Fruit fly (Drosophila melanogaster) whole organism, embryonic: ENCODE results near the gene SclB.

Experiments
- Adf1 ChIP-seq: fragments of 200-800 bp; sonication (Bioruptor generic); IDR thresholded peaks from 2 replicates; pipeline ENCODE4 v1.3.6; 2022; ENCODE audit warnings: missing biosample characterization, missing genetic modification characterization
- Atf6 ChIP-seq: fragments of 200-800 bp; sonication (Bioruptor generic); IDR thresholded peaks from 2 replicates; pipeline ENCODE4 v1.3.6; 2022; ENCODE audit warnings: missing biosample characterization, missing genetic modification characterization
- BEAF-32 ChIP-seq: fragments of 200-800 bp; sonication (Bioruptor generic); optimal IDR thresholded peaks from 3 replicates; lab custom pipeline; 2017; ENCODE audit warnings: missing biosample characterization, missing genetic modification characterization, mild to moderate bottlenecking, moderate library complexity, missing genetic modification reagents
- CG10147 ChIP-seq: fragments of 200-800 bp; sonication (Bioruptor generic); optimal IDR thresholded peaks from 2 replicates; lab custom pipeline; 2019; ENCODE audit warnings: missing biosample characterization, mild to moderate bottlenecking, missing genetic modification characterization, moderate library complexity
- CG10959 ChIP-seq: fragments of 200-800 bp; sonication (Bioruptor generic); IDR thresholded peaks from 2 replicates; pipeline ENCODE4 v1.3.6; 2022; ENCODE audit warnings: missing biosample characterization, missing genetic modification characterization
- CG17361 ChIP-seq: fragments of 200-800 bp; sonication (Bioruptor generic); IDR thresholded peaks from 3 replicates; pipeline ENCODE4 v1.3.6; 2022; ENCODE audit warnings: missing biosample characterization, missing genetic modification characterization
- CG30431 ChIP-seq: fragments of 200-800 bp; sonication (Bioruptor generic); optimal IDR thresholded peaks from 2 replicates; lab custom pipeline; 2017; ENCODE audit warnings: missing biosample characterization, missing genetic modification characterization
- CG32767 ChIP-seq: fragments of 200-800 bp; sonication (Bioruptor generic); IDR thresholded peaks from 2 replicates; pipeline ENCODE4 v1.3.6; 2022; ENCODE audit warnings: missing biosample characterization, missing genetic modification characterization
- CG32772 ChIP-seq: fragments of 200-800 bp; sonication (Bioruptor generic); IDR thresholded peaks from 2 replicates; pipeline ENCODE4 v1.3.6; 2022; ENCODE audit warnings: missing biosample characterization, missing genetic modification characterization
- CG33557 ChIP-seq: fragments of 200-800 bp; sonication (Bioruptor generic); optimal IDR thresholded peaks from 2 replicates; lab custom pipeline; 2019; ENCODE audit warnings: missing biosample characterization, mild to moderate bottlenecking, missing genetic modification characterization, moderate library complexity
- CG34376 ChIP-seq: fragments of 200-800 bp; sonication (Bioruptor generic); optimal IDR thresholded peaks from 2 replicates; lab custom pipeline; 2018; ENCODE audit warnings: missing biosample characterization, mild to moderate bottlenecking, missing genetic modification characterization
- CG43689 ChIP-seq: fragments of 200-800 bp; sonication (Bioruptor generic); IDR thresholded peaks from 2 replicates; pipeline ENCODE4 v1.3.6; 2022; ENCODE audit warnings: missing biosample characterization, missing genetic modification characterization
- CG7963 ChIP-seq: fragments of 200-800 bp; sonication (Bioruptor generic); IDR thresholded peaks from 3 replicates; pipeline ENCODE4 v1.3.6; 2022; ENCODE audit warnings: missing biosample characterization, missing genetic modification characterization; ENCODE audit not compliant: partially characterized antibody
- CG8290 ChIP-seq, 3 experiments: fragments of 200-800 bp; sonication (Bioruptor generic); optimal IDR thresholded peaks; 2 replicates each; lab custom pipeline; 2016 to 2019; ENCODE audit warnings: missing biosample characterization in 3 of 3, missing genetic modification characterization in 3 of 3, mild to moderate bottlenecking in 2 of 3, moderate library complexity in 1 of 3
- CG8924 ChIP-seq: fragments of 200-800 bp; optimal IDR thresholded peaks from 3 replicates; lab custom pipeline; 2019; ENCODE audit warnings: missing biosample characterization, mild to moderate bottlenecking, missing genetic modification characterization, moderate library complexity
- CG9609 ChIP-seq: fragments of 200-800 bp; sonication (Bioruptor generic); optimal IDR thresholded peaks from 3 replicates; lab custom pipeline; 2016; ENCODE audit warnings: missing biosample characterization, missing genetic modification characterization
- CkIIα-i1 ChIP-seq: fragments of 200-800 bp; sonication (Bioruptor generic); IDR thresholded peaks from 2 replicates; pipeline ENCODE4 v1.3.6; 2022; ENCODE audit warnings: missing biosample characterization, missing genetic modification characterization
- D19A ChIP-seq: fragments of 200-800 bp; optimal IDR thresholded peaks from 3 replicates; lab custom pipeline; 2019; ENCODE audit warnings: missing biosample characterization, mild to moderate bottlenecking, missing genetic modification characterization, moderate library complexity
- Fer1 ChIP-seq: fragments of 200-800 bp; sonication (Bioruptor generic); optimal IDR thresholded peaks from 2 replicates; lab custom pipeline; 2017; ENCODE audit warnings: missing biosample characterization, mild to moderate bottlenecking, missing genetic modification characterization
- Hr51 ChIP-seq, 2 experiments: fragments of 200-800 bp; sonication (Bioruptor generic); optimal IDR thresholded peaks; 2 replicates in 1 of 2; 3 replicates in 1 of 2; lab custom pipeline; 2016 to 2018; ENCODE audit warnings: missing biosample characterization in 2 of 2, missing genetic modification characterization in 2 of 2, mild to moderate bottlenecking in 1 of 2, moderate library complexity in 1 of 2
- Meics ChIP-seq: fragments of 200-800 bp; sonication (Bioruptor generic); optimal IDR thresholded peaks from 2 replicates; lab custom pipeline; 2017; ENCODE audit warnings: missing biosample characterization, mild to moderate bottlenecking, missing genetic modification characterization
- Opbp ChIP-seq: fragments of 200-800 bp; sonication (Bioruptor generic); IDR thresholded peaks from 3 replicates; pipeline ENCODE4 v1.3.6; 2022; ENCODE audit warnings: missing biosample characterization, missing genetic modification characterization; ENCODE audit not compliant: partially characterized antibody
- Rx ChIP-seq: fragments of 200-800 bp; sonication (Bioruptor generic); IDR thresholded peaks from 2 replicates; pipeline ENCODE4 v1.3.6; 2022; ENCODE audit warnings: missing biosample characterization, missing genetic modification characterization
- Six4 ChIP-seq: fragments of 200-800 bp; sonication (Bioruptor generic); optimal IDR thresholded peaks from 2 replicates; lab custom pipeline; 2016; ENCODE audit warnings: missing biosample characterization, missing genetic modification characterization
- Sox100B ChIP-seq: fragments of 200-800 bp; sonication (Bioruptor generic); optimal IDR thresholded peaks from 3 replicates; lab custom pipeline; 2018; ENCODE audit warnings: missing biosample characterization, mild to moderate bottlenecking, missing genetic modification characterization
- Ssrp ChIP-seq: fragments of 200-800 bp; sonication (Bioruptor generic); optimal IDR thresholded peaks from 2 replicates; lab custom pipeline; 2018; ENCODE audit warnings: missing biosample characterization, mild to moderate bottlenecking, missing genetic modification characterization, moderate library complexity
- Usf ChIP-seq: fragments of 200-800 bp; sonication (Bioruptor generic); optimal IDR thresholded peaks from 2 replicates; lab custom pipeline; 2017; ENCODE audit warnings: missing genotype, missing biosample characterization, missing genetic modification characterization
- cato ChIP-seq: fragments of 200-800 bp; sonication (Bioruptor generic); optimal IDR thresholded peaks from 2 replicates; lab custom pipeline; 2016; ENCODE audit warnings: missing biosample characterization, missing genetic modification characterization, borderline replicate concordance
- chm ChIP-seq: fragments of 200-800 bp; sonication (Bioruptor generic); IDR thresholded peaks from 2 replicates; pipeline ENCODE4 v1.3.6; 2022; ENCODE audit warnings: missing biosample characterization, missing genetic modification characterization
- corto ChIP-seq: fragments of 200-800 bp; sonication (Bioruptor generic); optimal IDR thresholded peaks from 2 replicates; lab custom pipeline; 2016; ENCODE audit warnings: missing biosample characterization, mild to moderate bottlenecking, missing genetic modification characterization, moderate library complexity
- crol ChIP-seq: fragments of 200-800 bp; sonication (Bioruptor generic); IDR thresholded peaks from 2 replicates; pipeline ENCODE4 v1.3.6; 2022; ENCODE audit warnings: missing biosample characterization, missing genetic modification characterization
- disco-r ChIP-seq: fragments of 200-800 bp; sonication (Bioruptor generic); optimal IDR thresholded peaks from 2 replicates; lab custom pipeline; 2016; ENCODE audit warnings: missing biosample characterization, missing genetic modification characterization
- eyg ChIP-seq: fragments of 200-800 bp; sonication (Bioruptor generic); optimal IDR thresholded peaks from 3 replicates; lab custom pipeline; 2016; ENCODE audit warnings: missing biosample characterization, missing genetic modification characterization
- ind ChIP-seq: fragments of 200-800 bp; sonication (Bioruptor generic); optimal IDR thresholded peaks from 3 replicates; lab custom pipeline; 2016; ENCODE audit warnings: missing biosample characterization, missing genetic modification characterization
- jigr1 ChIP-seq: fragments of 200-800 bp; sonication (Bioruptor generic); IDR thresholded peaks from 3 replicates; pipeline ENCODE4 v1.3.6; 2022; ENCODE audit warnings: missing biosample characterization, missing genetic modification characterization
- kah ChIP-seq: fragments of 200-800 bp; sonication (Bioruptor generic); optimal IDR thresholded peaks from 2 replicates; lab custom pipeline; 2018; ENCODE audit warnings: missing biosample characterization, mild to moderate bottlenecking, missing genetic modification characterization
- mirr ChIP-seq: fragments of 200-800 bp; sonication (Bioruptor generic); optimal IDR thresholded peaks from 3 replicates; lab custom pipeline; 2018; ENCODE audit warnings: missing biosample characterization, mild to moderate bottlenecking, missing genetic modification characterization
- oc ChIP-seq: fragments of 200-800 bp; sonication (Bioruptor generic); optimal IDR thresholded peaks from 2 replicates; lab custom pipeline; 2018; ENCODE audit warnings: missing biosample characterization, mild to moderate bottlenecking, missing genetic modification characterization, moderate library complexity
- odd ChIP-seq: fragments of 200-800 bp; sonication (Bioruptor generic); optimal IDR thresholded peaks from 2 replicates; lab custom pipeline; 2017; ENCODE audit warnings: missing biosample characterization, mild to moderate bottlenecking, missing genetic modification characterization
- onecut ChIP-seq: fragments of 200-800 bp; sonication (Bioruptor generic); IDR thresholded peaks from 2 replicates; pipeline ENCODE4 v1.3.6; 2022; ENCODE audit warnings: missing biosample characterization, missing genetic modification characterization
- pita ChIP-seq: fragments of 200-800 bp; sonication (Bioruptor generic); optimal IDR thresholded peaks from 2 replicates; lab custom pipeline; 2017; ENCODE audit warnings: missing biosample characterization, mild to moderate bottlenecking, missing genetic modification characterization
- pnt ChIP-seq: fragments of 200-800 bp; sonication (Bioruptor generic); optimal IDR thresholded peaks from 3 replicates; lab custom pipeline; 2016; ENCODE audit warnings: missing biosample characterization, missing genetic modification characterization
- pros ChIP-seq: fragments of 200-800 bp; sonication (Bioruptor generic); optimal IDR thresholded peaks from 3 replicates; lab custom pipeline; 2019; ENCODE audit warnings: missing biosample characterization, mild to moderate bottlenecking, missing genetic modification characterization, moderate library complexity
- rib ChIP-seq: fragments of 200-800 bp; sonication (Bioruptor generic); IDR thresholded peaks from 2 replicates; pipeline ENCODE4 v1.3.6; 2022; ENCODE audit warnings: missing biosample characterization, missing genetic modification characterization
- schlank ChIP-seq: fragments of 200-800 bp; sonication (Bioruptor generic); optimal IDR thresholded peaks from 2 replicates; lab custom pipeline; 2018; ENCODE audit warnings: missing biosample characterization, mild to moderate bottlenecking, missing genetic modification characterization
- shn ChIP-seq: fragments of 200-800 bp; sonication (Bioruptor generic); optimal IDR thresholded peaks from 3 replicates; lab custom pipeline; 2016; ENCODE audit warnings: missing biosample characterization, missing genetic modification characterization
- so ChIP-seq: fragments of 200-800 bp; sonication (Bioruptor generic); IDR thresholded peaks from 3 replicates; pipeline ENCODE4 v1.3.6; 2022; ENCODE audit warnings: missing biosample characterization, missing genetic modification characterization
- toy ChIP-seq: fragments of 200-800 bp; sonication (Bioruptor generic); IDR thresholded peaks from 2 replicates; pipeline ENCODE4 v1.3.6; 2022; ENCODE audit warnings: missing biosample characterization, missing genetic modification characterization
- tup ChIP-seq: fragments of 200-800 bp; sonication (Bioruptor generic); optimal IDR thresholded peaks from 2 replicates; lab custom pipeline; 2016; ENCODE audit warnings: missing biosample characterization, mild to moderate bottlenecking, missing genetic modification characterization, moderate library complexity
- usp ChIP-seq: fragments of >200 bp; optimal IDR thresholded peaks from 2 replicates; lab custom pipeline; 2017; ENCODE audit warnings: missing biosample characterization, missing genetic modification characterization

SclB gene

DNA sequence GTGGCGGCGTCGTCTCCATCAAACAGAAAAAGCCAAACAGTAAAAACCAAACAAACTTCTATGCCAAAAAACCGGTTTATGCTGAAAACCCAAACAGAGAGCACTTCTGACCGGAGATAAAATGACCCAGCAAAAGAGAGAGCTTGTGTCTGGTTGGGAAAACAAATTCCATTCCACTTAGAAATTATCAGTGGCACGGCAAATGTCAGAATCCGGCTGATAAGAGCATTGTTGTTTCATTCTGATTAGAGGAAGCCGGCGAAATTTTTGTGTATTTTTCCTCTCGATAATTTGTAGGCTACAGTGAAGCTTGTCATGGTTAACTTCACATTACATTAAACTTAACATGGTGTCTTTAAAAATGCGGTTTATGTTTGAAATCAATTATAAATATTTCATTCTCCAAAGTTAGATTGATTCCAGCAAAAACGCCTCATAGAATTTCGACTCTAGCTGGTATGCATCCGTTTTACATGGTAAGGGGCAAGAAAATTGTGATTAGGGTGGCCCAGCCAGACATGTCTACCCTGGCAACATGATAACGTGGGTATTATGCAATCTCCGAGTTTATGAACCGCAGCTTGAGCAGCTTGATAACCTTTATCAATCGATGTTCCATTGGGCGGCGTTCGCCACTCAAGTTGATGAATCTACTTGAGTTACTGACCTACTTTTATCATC, 20.2 kb upstream of the SclB start (continued):
- no peak for TF ChIP-seq D19A
- no peak; the same call in 1 of the 2 replicates for TF ChIP-seq CG32772 (GFP tag; lab: Robert Waterston, UW)
- no peak for TF ChIP-seq corto (GFP tag; lab: Kevin White, UChicago)
- TF ChIP-seq crol = no peak
- no peak for TF ChIP-seq BEAF-32 (GFP tag; lab: Kevin White, UChicago)
- TF ChIP-seq CG32767 = no peak
- no peak for TF ChIP-seq CG10147 (GFP tag; lab: Kevin White, UChicago)
- no peak for TF ChIP-seq schlank
- TF ChIP-seq CG30431 = no peak
- peak; percentile 18; the same call in 1 of the 2 replicates for TF ChIP-seq chm (GFP tag; lab: Robert Waterston, UW)
- no peak for TF ChIP-seq usp (GFP tag; lab: Kevin White, UChicago)
- no peak for TF ChIP-seq disco-r (GFP tag; lab: Kevin White, UChicago)
- TF ChIP-seq toy = no peak
- peak; percentile 42; the same call in 1 of the 2 replicates for TF ChIP-seq Atf6
- TF ChIP-seq Ssrp (tag; lab: Kevin White, UChicago) = no peak
- no peak for TF ChIP-seq CG17361 (GFP tag; lab: Robert Waterston, UW)
- no peak for TF ChIP-seq CG33557
- no peak for TF ChIP-seq CG7963 (GFP tag; lab: Robert Waterston, UW)
- peak; percentile 22 for TF ChIP-seq CG34376 (GFP tag; lab: Kevin White, UChicago)
- TF ChIP-seq tup (GFP tag; lab: Kevin White, UChicago) = peak; percentile 21
- TF ChIP-seq Sox100B (GFP tag; lab: Kevin White, UChicago) = no peak
- no peak for TF ChIP-seq Opbp (GFP tag; lab: Robert Waterston, UW)
- TF ChIP-seq oc = no peak
- peak; percentile 1 for TF ChIP-seq ind
- TF ChIP-seq CG8924 (tag; lab: Kevin White, UChicago) = no peak
- no peak for TF ChIP-seq CG8290 (GFP tag; optimal IDR thresholded peaks at IDR 0.05; lab: Kevin White, UChicago)
- peak in 1 of 2 experiments; percentile 42 for TF ChIP-seq CG8290 (tag; optimal IDR thresholded peaks at IDR 0.05; lab: Kevin White, UChicago)
- no peak for TF ChIP-seq cato (GFP tag; lab: Kevin White, UChicago)
- TF ChIP-seq jigr1 (GFP tag; lab: Robert Waterston, UW) = no peak
- no peak for TF ChIP-seq CG10959 (GFP tag; lab: Robert Waterston, UW)
- no peak for TF ChIP-seq pita (GFP tag; lab: Kevin White, UChicago)
- TF ChIP-seq pros = no peak
- no peak for TF ChIP-seq pnt (GFP tag; lab: Kevin White, UChicago)
- no peak for TF ChIP-seq eyg (GFP tag; lab: Kevin White, UChicago)
- no peak for TF ChIP-seq kah (GFP tag; lab: Kevin White, UChicago)
- no peak for TF ChIP-seq onecut
- no peak for TF ChIP-seq mirr (GFP tag; lab: Kevin White, UChicago)
- no peak for TF ChIP-seq CG43689
- TF ChIP-seq Meics = no peak
- TF ChIP-seq Usf (GFP tag; lab: Kevin White, UChicago) = no peak
- no peak for TF ChIP-seq so (GFP tag; lab: Robert Waterston, UW)
- peak; percentile 38 for TF ChIP-seq shn (GFP tag; lab: Kevin White, UChicago)
- no peak for TF ChIP-seq Adf1
- TF ChIP-seq Rx (GFP tag; lab: Robert Waterston, UW) = no peak
- no peak for TF ChIP-seq Six4 (GFP tag; lab: Kevin White, UChicago)
- peak; percentile 8 for TF ChIP-seq CG9609 (GFP tag; lab: Kevin White, UChicago)
- TF ChIP-seq CkIIα-i1 = no peak
- no peak for TF ChIP-seq Fer1 (GFP tag; lab: Kevin White, UChicago)
- TF ChIP-seq rib (GFP tag; lab: Robert Waterston, UW) = no peak
- TF ChIP-seq odd (GFP tag; lab: Kevin White, UChicago) = no peak
- peak in 1 of 2 experiments; percentile 37 for TF ChIP-seq Hr51 (GFP tag; optimal IDR thresholded peaks at IDR 0.05; lab: Kevin White, UChicago)
